Worm (Caenorhabditis elegans) whole organism, L4 larva: Measurements from ENCODE around the gene T13C5.6.

Experiments used
- D1046.2 ChIP-seq: fragments of 200-800 bp; sonication (Bioruptor generic); IDR thresholded peaks from 2 replicates; pipeline ENCODE4 v1.3.6; 2022; ENCODE audit warnings: missing genetic modification characterization, missing compliant biosample characterization
- F44E2.7 ChIP-seq: fragments of 200-800 bp; sonication (Bioruptor generic); IDR thresholded peaks from 2 replicates; pipeline ENCODE4 v2.1.2; 2022; ENCODE audit warnings: missing genetic modification characterization, missing compliant biosample characterization
- Y105C5A.15 ChIP-seq: fragments of 200-800 bp; sonication (Bioruptor generic); IDR thresholded peaks from 2 replicates; pipeline ENCODE4 v1.3.6; 2022; ENCODE audit warnings: missing genetic modification characterization, missing compliant biosample characterization
- Y48G9A.11 ChIP-seq: fragments of 200-800 bp; sonication (Bioruptor generic); IDR thresholded peaks from 2 replicates; pipeline ENCODE4 v1.3.6; 2022; ENCODE audit warnings: missing genetic modification reagents, missing genetic modification characterization, missing compliant biosample characterization
- Y75B8A.6 ChIP-seq: fragments of 200-800 bp; sonication (Bioruptor generic); IDR thresholded peaks from 2 replicates; pipeline ENCODE4 v1.3.6; 2022; ENCODE audit warnings: missing genetic modification reagents, missing genetic modification characterization, missing compliant biosample characterization
- ZK337.2 ChIP-seq: fragments of 200-800 bp; sonication (Bioruptor generic); IDR thresholded peaks from 2 replicates; pipeline ENCODE4 v1.3.6; 2022; ENCODE audit warnings: missing genetic modification reagents, missing genetic modification characterization, missing compliant biosample characterization
- aha-1 ChIP-seq: fragments of 150-350 bp; peaks from one replicate; lab custom pipeline; 2014; ENCODE audit warnings: missing biosample characterization, missing genetic modification characterization
- aly-2 ChIP-seq: sonication (generic microtip); optimal IDR thresholded peaks from 2 replicates; lab custom pipeline; 2018; ENCODE audit warnings: missing biosample characterization, missing genetic modification characterization
- ama-1 ChIP-seq: fragments of 150-350 bp; optimal IDR thresholded peaks from 2 replicates; lab custom pipeline; 2014; ENCODE audit warnings: inconsistent platforms, mixed read lengths
- arid-1 ChIP-seq: fragments of 200-800 bp; sonication (Bioruptor generic); conservative IDR thresholded peaks from 2 replicates; pipeline ENCODE4 v1.3.6; 2022; ENCODE audit warnings: missing genetic modification reagents, missing genetic modification characterization, missing compliant biosample characterization
- ceh-32 ChIP-seq: sonication (generic microtip); optimal IDR thresholded peaks from 2 replicates; lab custom pipeline; 2016; ENCODE audit warnings: mild to moderate bottlenecking, missing genetic modification characterization, missing compliant biosample characterization; ENCODE audit not compliant: poor library complexity
- ceh-82 ChIP-seq: sonication (generic microtip); optimal IDR thresholded peaks from 2 replicates; lab custom pipeline; 2017; ENCODE audit warnings: missing biosample characterization, missing genetic modification characterization
- ces-1 ChIP-seq: fragments of 150-350 bp; sonication (generic microtip); optimal IDR thresholded peaks from 4 replicates; lab custom pipeline; 2014; ENCODE audit warnings: missing biosample characterization, missing genetic modification reagents, missing genetic modification characterization
- cey-2 ChIP-seq: sonication (generic microtip); optimal IDR thresholded peaks from 3 replicates; lab custom pipeline; 2017; ENCODE audit warnings: missing genetic modification characterization, mild to moderate bottlenecking, missing compliant biosample characterization, antibody characterized with exemption, borderline replicate concordance; ENCODE audit not compliant: insufficient read depth
- ctbp-1 ChIP-seq: fragments of 200-800 bp; sonication (Bioruptor generic); IDR thresholded peaks from 2 replicates; pipeline ENCODE4 v1.3.6; 2022; ENCODE audit warnings: missing genetic modification reagents, missing genetic modification characterization, missing compliant biosample characterization
- dmd-6 ChIP-seq: fragments of 200-800 bp; sonication (Bioruptor generic); IDR thresholded peaks from 2 replicates; pipeline ENCODE4 v1.3.6; 2022; ENCODE audit warnings: missing genetic modification reagents, missing genetic modification characterization, missing compliant biosample characterization
- dmd-9 ChIP-seq: fragments of 200-800 bp; sonication (Bioruptor generic); IDR thresholded peaks from 2 replicates; pipeline ENCODE4 v1.3.6; 2022; ENCODE audit warnings: missing genetic modification reagents, missing genetic modification characterization, missing compliant biosample characterization
- dve-1 ChIP-seq: sonication (generic microtip); optimal IDR thresholded peaks from 2 replicates; lab custom pipeline; 2017; ENCODE audit warnings: antibody characterized with exemption, mild to moderate bottlenecking, missing genetic modification characterization, missing compliant biosample characterization; ENCODE audit not compliant: insufficient read depth
- egl-27 ChIP-seq: sonication (generic microtip); optimal IDR thresholded peaks from 3 replicates; lab custom pipeline; 2017; ENCODE audit warnings: missing biosample characterization, missing genetic modification reagents, missing genetic modification characterization
- egl-43 ChIP-seq: fragments of 200-800 bp; sonication (Bioruptor generic); IDR thresholded peaks from 2 replicates; pipeline ENCODE4 v1.3.6; 2022; ENCODE audit warnings: missing genetic modification reagents, missing genetic modification characterization, missing compliant biosample characterization
- fos-1 ChIP-seq: fragments of 150-350 bp; optimal IDR thresholded peaks from 2 replicates; lab custom pipeline; 2014; ENCODE audit warnings: missing biosample characterization, missing genetic modification characterization
- gei-8 ChIP-seq: fragments of 200-800 bp; sonication (Bioruptor generic); optimal IDR thresholded peaks from 2 replicates; lab custom pipeline; 2018; ENCODE audit warnings: mild to moderate bottlenecking, missing genetic modification characterization, missing compliant biosample characterization
- hlh-30 ChIP-seq: sonication (generic microtip); optimal IDR thresholded peaks from 2 replicates; lab custom pipeline; 2017; ENCODE audit warnings: antibody characterized with exemption, mild to moderate bottlenecking, missing genetic modification characterization, missing compliant biosample characterization; ENCODE audit not compliant: insufficient read depth
- jun-1 ChIP-seq: fragments of 150-350 bp; optimal IDR thresholded peaks from 2 replicates; lab custom pipeline; 2014; ENCODE audit warnings: missing biosample characterization, missing genetic modification reagents, missing genetic modification characterization
- lim-7 ChIP-seq: fragments of 200-800 bp; sonication (Bioruptor generic); IDR thresholded peaks from 2 replicates; pipeline ENCODE4 v1.3.6; 2022; ENCODE audit warnings: missing genetic modification characterization, missing compliant biosample characterization
- lin-1 ChIP-seq: fragments of 200-800 bp; sonication (Bioruptor generic); IDR thresholded peaks from 2 replicates; pipeline ENCODE4 v1.3.6; 2022; ENCODE audit warnings: missing genetic modification reagents, missing genetic modification characterization, missing compliant biosample characterization
- lin-29 ChIP-seq: fragments of 200-800 bp; sonication (Bioruptor generic); IDR thresholded peaks from 2 replicates; pipeline ENCODE4 v1.3.6; 2022; ENCODE audit warnings: missing genetic modification reagents, missing genetic modification characterization, missing compliant biosample characterization
- lir-3 ChIP-seq: sonication (generic microtip); optimal IDR thresholded peaks from 2 replicates; lab custom pipeline; 2016; ENCODE audit warnings: mild to moderate bottlenecking, missing genetic modification characterization, missing compliant biosample characterization
- lsy-2 ChIP-seq, 2 experiments: fragments of 150-350 bp in 1 of 2; sonication (generic microtip) in 1 of 2; optimal IDR thresholded peaks; 2 replicates each; lab custom pipeline; 2014 to 2017; ENCODE audit warnings: missing biosample characterization in 2 of 2, missing genetic modification characterization in 2 of 2
- mdl-1 ChIP-seq, 2 experiments: fragments of 150-350 bp in 1 of 2; sonication (generic microtip) in 1 of 2; optimal IDR thresholded peaks; 2 replicates each; lab custom pipeline; 2014 to 2017; ENCODE audit warnings: missing biosample characterization in 2 of 2, missing genetic modification characterization in 2 of 2
- mes-2 ChIP-seq: sonication (generic microtip); optimal IDR thresholded peaks from 2 replicates; lab custom pipeline; 2016; ENCODE audit warnings: missing genotype, mild to moderate bottlenecking, missing genetic modification characterization, missing compliant biosample characterization; ENCODE audit not compliant: poor library complexity, severe bottlenecking
- nhr-10 ChIP-seq: fragments of 150-350 bp; optimal IDR thresholded peaks from 2 replicates; lab custom pipeline; 2014; ENCODE audit warnings: missing biosample characterization, missing genetic modification characterization
- nhr-237 ChIP-seq: sonication (generic microtip); optimal IDR thresholded peaks from 2 replicates; lab custom pipeline; 2017; ENCODE audit warnings: missing biosample characterization, missing genetic modification characterization
- nhr-25 ChIP-seq: sonication (generic microtip); optimal IDR thresholded peaks from 2 replicates; lab custom pipeline; 2017; ENCODE audit warnings: missing genetic modification characterization, mild to moderate bottlenecking, missing compliant biosample characterization, antibody characterized with exemption, moderate library complexity, borderline replicate concordance; ENCODE audit not compliant: insufficient read depth
- nhr-41 ChIP-seq: fragments of 200-800 bp; sonication (Bioruptor generic); IDR thresholded peaks from 2 replicates; pipeline ENCODE4 v1.3.6; 2022; ENCODE audit warnings: missing genetic modification reagents, missing genetic modification characterization, missing compliant biosample characterization
- nhr-77 ChIP-seq: fragments of 150-350 bp; optimal IDR thresholded peaks from 2 replicates; lab custom pipeline; 2014; ENCODE audit warnings: missing biosample characterization, missing genetic modification characterization
- php-3 ChIP-seq: fragments of 200-800 bp; sonication (Bioruptor generic); IDR thresholded peaks from 2 replicates; pipeline ENCODE4 v1.3.6; 2022; ENCODE audit warnings: missing genetic modification reagents, missing genetic modification characterization, missing compliant biosample characterization
- rbr-2 ChIP-seq: sonication (generic microtip); optimal IDR thresholded peaks from 2 replicates; lab custom pipeline; 2016; ENCODE audit warnings: missing genotype, missing genetic modification characterization, missing compliant biosample characterization
- saeg-2 ChIP-seq: fragments of 200-800 bp; sonication (Bioruptor generic); IDR thresholded peaks from 2 replicates; pipeline ENCODE4 v1.3.6; 2022; ENCODE audit warnings: missing genetic modification reagents, missing genetic modification characterization, missing compliant biosample characterization
- skn-1 ChIP-seq: fragments of 150-350 bp; optimal IDR thresholded peaks from 2 replicates; lab custom pipeline; 2014; ENCODE audit warnings: missing biosample characterization, missing genetic modification characterization
- spr-3 ChIP-seq: fragments of 200-800 bp; sonication (Bioruptor generic); optimal IDR thresholded peaks from 2 replicates; lab custom pipeline; 2018; ENCODE audit warnings: mild to moderate bottlenecking, missing genetic modification characterization, missing compliant biosample characterization
- tag-97 ChIP-seq: fragments of 200-800 bp; sonication (Bioruptor generic); IDR thresholded peaks from 2 replicates; pipeline ENCODE4 v1.3.6; 2022; ENCODE audit warnings: missing genetic modification characterization, missing compliant biosample characterization
- tra-1 ChIP-seq: fragments of 200-800 bp; sonication (Bioruptor generic); IDR thresholded peaks from 2 replicates; pipeline ENCODE4 v1.3.6; 2022; ENCODE audit warnings: missing genetic modification reagents, missing genetic modification characterization, missing compliant biosample characterization
- unc-130 ChIP-seq: sonication (generic microtip); optimal IDR thresholded peaks from 2 replicates; lab custom pipeline; 2016; ENCODE audit warnings: missing genetic modification reagents, missing genetic modification characterization, missing compliant biosample characterization
- unc-62 ChIP-seq, 3 experiments: fragments of 150-350 bp in 1 of 3; sonication (generic microtip); optimal IDR thresholded peaks in 2 of 3; peaks in 1 of 3; 1 replicate in 1 of 3; 2 replicates in 2 of 3; lab custom pipeline; 2014 to 2017; ENCODE audit warnings: missing biosample characterization in 3 of 3, missing genetic modification characterization in 3 of 3, missing genetic modification reagents in 3 of 3, missing genotype in 1 of 3
- vab-7 ChIP-seq: fragments of 200-800 bp; sonication (Bioruptor generic); IDR thresholded peaks from 2 replicates; pipeline ENCODE4 v1.3.6; 2022; ENCODE audit warnings: missing genetic modification reagents, missing genetic modification characterization, missing compliant biosample characterization
- zag-1 ChIP-seq: fragments of 150-350 bp; optimal IDR thresholded peaks from 2 replicates; lab custom pipeline; 2014; ENCODE audit warnings: missing biosample characterization, missing genetic modification characterization
- zfp-3 ChIP-seq: fragments of 200-800 bp; sonication (Bioruptor generic); conservative IDR thresholded peaks from 2 replicates; pipeline ENCODE4 v1.3.6; 2022; ENCODE audit warnings: missing genetic modification reagents, missing genetic modification characterization, missing compliant biosample characterization
- zip-2 ChIP-seq: fragments of 150-350 bp; optimal IDR thresholded peaks from 2 replicates; lab custom pipeline; 2014; ENCODE audit warnings: missing biosample characterization, missing genetic modification characterization
- ztf-11 ChIP-seq: fragments of 150-350 bp; optimal IDR thresholded peaks from 2 replicates; lab custom pipeline; 2014; ENCODE audit warnings: missing biosample characterization, missing genetic modification characterization

The T13C5.6 gene

ce11 chrX:6219892-6220291, 12.4 kb upstream of the T13C5.6 start (continued):
- TF ChIP-seq tag-97 (GFP tag; lab: Robert Waterston, UW) (no peak), mes-2 (tag; lab: Kevin White, UChicago) (peak; percentile 80), nhr-41 (GFP tag; lab: Robert Waterston, UW) (peak; percentile 74; the same call in 1 of the 2 replicates), dmd-6 (GFP tag; lab: Robert Waterston, UW) (peak; percentile 34; the same call in 1 of the 2 replicates), ceh-82 (tag; lab: Kevin White, UChicago) (no peak), fos-1 (tag; lab: Kevin White, UChicago) (no peak), skn-1 (tag; lab: Kevin White, UChicago) (no peak), ztf-11 (no peak), egl-43 (GFP tag; lab: Robert Waterston, UW) (peak; percentile 87), tra-1 (GFP tag; lab: Robert Waterston, UW) (no peak; the same call in 1 of the 2 replicates), saeg-2 (GFP tag; lab: Robert Waterston, UW) (0 out of 2 replicates have a peak, but pooled peaks have one; percentile 12), Y105C5A.15 (GFP tag; lab: Robert Waterston, UW) (peak; percentile 57; the same call in 1 of the 2 replicates), egl-27 (tag; lab: Kevin White, UChicago) (no peak), ama-1 (lab: Kevin White, UChicago) (no peak), nhr-77 (tag; lab: Kevin White, UChicago) (peak; percentile 25), aly-2 (tag; lab: Kevin White, UChicago) (no peak), zfp-3 (GFP tag; lab: Robert Waterston, UW) (no peak), jun-1 (tag; lab: Kevin White, UChicago) (no peak), unc-62 (GFP tag; optimal IDR thresholded peaks at IDR 0.05 in 1 of 2; lab: Kevin White, UChicago) (no peak), unc-62 (tag; optimal IDR thresholded peaks at IDR 0.05; lab: Kevin White, UChicago) (no peak), lin-1 (GFP tag; lab: Robert Waterston, UW) (peak; percentile 34; the same call in 1 of the 2 replicates), rbr-2 (tag; lab: Kevin White, UChicago) (peak; percentile 61), nhr-25 (tag; lab: Kevin White, UChicago) (peak; percentile 24), dmd-9 (no peak), lir-3 (tag; lab: Kevin White, UChicago) (peak; percentile 68), aha-1 (tag; lab: Kevin White, UChicago) (no peak), ceh-32 (tag; lab: Kevin White, UChicago) (no peak), vab-7 (GFP tag; lab: Robert Waterston, UW) (peak; percentile 89), lim-7 (peak; percentile 83), cey-2 (tag; lab: Kevin White, UChicago) (no peak), mdl-1 (tag; optimal IDR thresholded peaks at IDR 0.05; lab: Kevin White, UChicago) (no peak), spr-3 (GFP tag; lab: Kevin White, UChicago) (peak; percentile 47), Y48G9A.11 (GFP tag; lab: Robert Waterston, UW) (peak; percentile 61; the same call in 1 of the 2 replicates), lsy-2 (tag; optimal IDR thresholded peaks at IDR 0.05; lab: Kevin White, UChicago) (peak in 1 of 2 experiments; percentile 37), ces-1 (GFP tag; lab: Kevin White, UChicago) (no peak), unc-130 (GFP tag; lab: Kevin White, UChicago) (peak; percentile 38), dve-1 (tag; lab: Kevin White, UChicago) (peak; percentile 31), hlh-30 (tag; lab: Kevin White, UChicago) (peak; percentile 29), arid-1 (GFP tag; lab: Robert Waterston, UW) (no peak; the same call in 1 of the 2 replicates), lin-29 (GFP tag; lab: Robert Waterston, UW) (no peak), nhr-237 (tag; lab: Kevin White, UChicago) (no peak), ZK337.2 (GFP tag; lab: Robert Waterston, UW) (peak; percentile 74), zip-2 (tag; lab: Kevin White, UChicago) (no peak), php-3 (GFP tag; lab: Robert Waterston, UW) (0 out of 2 replicates have a peak, but pooled peaks have one; percentile 36), nhr-10 (tag; lab: Kevin White, UChicago) (no peak), zag-1 (no peak), Y75B8A.6 (GFP tag; lab: Robert Waterston, UW) (no peak), D1046.2 (GFP tag; lab: Robert Waterston, UW) (peak; percentile 83; the same call in 1 of the 2 replicates), gei-8 (peak; percentile 43), ctbp-1 (peak; percentile 61), F44E2.7 (GFP tag; lab: Robert Waterston, UW) (peak; percentile 62; the same call in 1 of the 2 replicates)
